Worm (Caenorhabditis elegans) whole organism, L1 larva: ENCODE data around the gene D1086.10.

Experiments used
- C04F5.9 ChIP-seq: sonication (generic microtip); optimal IDR thresholded peaks from 2 replicates; lab custom pipeline; 2016; ENCODE audit warnings: missing genetic modification characterization, missing compliant biosample characterization
- elt-3 ChIP-seq, 6 experiments: fragments of 150-350 bp in 1 of 6; sonication (generic microtip); optimal IDR thresholded peaks; 2 replicates each; lab custom pipeline; 2017 to 2018; ENCODE audit warnings: missing biosample characterization in 6 of 6, missing genetic modification characterization in 6 of 6, inconsistent platforms in 1 of 6
- lin-39 ChIP-seq: fragments of 150-350 bp; optimal IDR thresholded peaks from 2 replicates; lab custom pipeline; 2014; ENCODE audit warnings: missing biosample characterization, missing genetic modification reagents, missing genetic modification characterization
- mep-1 ChIP-seq: fragments of 150-350 bp; optimal IDR thresholded peaks from 2 replicates; lab custom pipeline; 2014; ENCODE audit warnings: missing biosample characterization, missing genetic modification characterization
- nhr-19 ChIP-seq: fragments of 200-800 bp; sonication (Bioruptor generic); conservative IDR thresholded peaks from 2 replicates; pipeline ENCODE4 v1.3.6; 2022; ENCODE audit warnings: missing genetic modification characterization, missing compliant biosample characterization
- skn-1 ChIP-seq: fragments of 150-350 bp; optimal IDR thresholded peaks from 2 replicates; lab custom pipeline; 2014; ENCODE audit warnings: missing biosample characterization, missing genetic modification characterization

DNA sequence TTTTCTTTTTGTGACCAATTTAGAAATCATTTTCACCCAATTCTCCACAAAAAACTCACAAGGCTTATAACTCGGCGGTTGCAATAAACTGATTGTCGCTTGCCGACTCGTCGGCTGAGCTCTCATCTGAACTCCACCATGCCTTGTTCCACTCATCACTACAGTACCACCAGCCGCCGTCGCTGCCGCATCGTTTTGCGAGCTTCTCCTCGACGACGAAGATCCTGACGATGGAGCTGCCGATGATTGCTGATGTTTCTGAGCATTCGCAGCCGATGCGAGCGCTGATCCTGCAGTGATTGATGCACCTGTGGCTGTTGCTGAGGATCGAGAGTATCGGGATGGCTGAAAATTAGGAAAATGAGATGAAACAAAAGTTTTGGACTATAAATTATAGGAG is 38.1 kb downstream of the D1086.10 start:
- TF ChIP-seq elt-3 (tag; optimal IDR thresholded peaks at IDR 0.05; lab: Kevin White, UChicago) (no peak), mep-1 (tag; lab: Kevin White, UChicago) (no peak), skn-1 (tag; lab: Kevin White, UChicago) (no peak), lin-39 (tag; lab: Kevin White, UChicago) (no peak), C04F5.9 (tag; lab: Kevin White, UChicago) (no peak), nhr-19 (GFP tag; lab: Robert Waterston, UW) (no peak)
